Fruit fly (Drosophila melanogaster) whole organism, prepupa: ENCODE measurements around the gene pyd.

Experiments used
- CG11902 ChIP-seq: fragments of 200-800 bp; sonication (Bioruptor generic); optimal IDR thresholded peaks from 3 replicates; lab custom pipeline; 2016; ENCODE audit warnings: missing biosample characterization, missing genetic modification characterization
- CG16779 ChIP-seq: fragments of 200-800 bp; sonication (Bioruptor generic); optimal IDR thresholded peaks from 3 replicates; lab custom pipeline; 2017; ENCODE audit warnings: missing biosample characterization, mild to moderate bottlenecking, missing genetic modification characterization
- CG31627 ChIP-seq: fragments of 200-800 bp; sonication (Bioruptor generic); optimal IDR thresholded peaks from 3 replicates; lab custom pipeline; 2016; ENCODE audit warnings: missing biosample characterization, missing genetic modification characterization
- CG6854 ChIP-seq: fragments of 200-800 bp; sonication (Bioruptor generic); optimal IDR thresholded peaks from 2 replicates; lab custom pipeline; 2017; ENCODE audit warnings: missing biosample characterization, mild to moderate bottlenecking, missing genetic modification characterization
- Eip93F ChIP-seq: fragments of 200-800 bp; sonication (Bioruptor generic); optimal IDR thresholded peaks from 2 replicates; lab custom pipeline; 2016; ENCODE audit warnings: missing biosample characterization, mild to moderate bottlenecking, missing genetic modification characterization
- acj6 ChIP-seq: fragments of 200-800 bp; sonication (Bioruptor generic); optimal IDR thresholded peaks from 3 replicates; lab custom pipeline; 2016; ENCODE audit warnings: missing biosample characterization, missing genetic modification characterization
- fd85E ChIP-seq: fragments of 200-800 bp; sonication (Bioruptor generic); optimal IDR thresholded peaks from 3 replicates; lab custom pipeline; 2016; ENCODE audit warnings: missing biosample characterization, missing genetic modification characterization
- salr ChIP-seq, 2 experiments: fragments of 200-800 bp; sonication (Bioruptor generic); optimal IDR thresholded peaks; 3 replicates each; lab custom pipeline; 2016 to 2018; ENCODE audit warnings: missing biosample characterization in 2 of 2, missing genetic modification characterization in 2 of 2, mild to moderate bottlenecking in 1 of 2

dm6 chr3R:8801126-8801762 is 130.5 kb downstream of the pyd start, which contains the start of the genes Pif1A, Pif1B and CCT7:
- TF ChIP-seq acj6 (GFP tag; lab: Kevin White, UChicago), result peak; percentile 15
- no peak for TF ChIP-seq CG16779 (tag; lab: Kevin White, UChicago)
- no peak for TF ChIP-seq CG11902
- TF ChIP-seq CG31627 (GFP tag; lab: Kevin White, UChicago), result peak; percentile 13
- TF ChIP-seq salr (GFP tag; optimal IDR thresholded peaks at IDR 0.05; lab: Kevin White, UChicago), result no peak
- no peak for TF ChIP-seq CG6854 (GFP tag; lab: Kevin White, UChicago)
- no peak for TF ChIP-seq fd85E
- no peak for TF ChIP-seq Eip93F (GFP tag; lab: Kevin White, UChicago)
